Fruit fly (Drosophila melanogaster): ENCODE data around the gene CG14995.

DNA sequence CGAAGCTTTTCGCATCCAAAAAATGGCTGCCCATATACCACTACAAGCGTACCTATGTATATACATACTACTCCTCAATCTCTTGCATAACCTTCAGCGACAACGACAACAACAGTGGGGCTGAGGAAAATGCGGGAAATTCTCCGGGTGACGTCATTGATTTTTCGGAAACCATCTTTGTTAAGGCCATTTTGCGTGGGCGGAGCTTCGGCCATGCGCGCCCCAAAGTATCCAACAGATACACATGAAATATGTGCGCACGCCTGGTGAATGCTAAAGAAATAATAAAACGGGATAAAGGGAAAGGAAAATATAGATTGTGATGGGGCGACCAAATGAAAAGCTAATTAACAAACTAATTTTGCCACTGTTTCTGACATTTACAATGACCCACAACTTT lies 17.2 kb downstream of the CG14995 start:
- TF ChIP-seq CG14655 (GFP tag; optimal IDR thresholded peaks at IDR 0.05) = no peak
- no peak for TF ChIP-seq Pif1A (GFP tag; optimal IDR thresholded peaks at IDR 0.05)
- TF ChIP-seq CG4496 (GFP tag; IDR thresholded peaks at IDR 0.05) = no peak
- TF ChIP-seq Snoo (tag; optimal IDR thresholded peaks at IDR 0.05) = no peak
- TF ChIP-seq Pif1B (GFP tag; optimal IDR thresholded peaks at IDR 0.05) = no peak
- TF ChIP-seq EcR (GFP tag; optimal IDR thresholded peaks at IDR 0.05) = no peak
- no peak for TF ChIP-seq CG9948 (tag; optimal IDR thresholded peaks at IDR 0.05)
- TF ChIP-seq D1 (tag; optimal IDR thresholded peaks at IDR 0.05) = no peak
- TF ChIP-seq gl (tag; optimal IDR thresholded peaks at IDR 0.05) = no peak
- TF ChIP-seq CG32121 (GFP tag; IDR thresholded peaks at IDR 0.05) = no peak
- TF ChIP-seq Ets98B (GFP tag; IDR thresholded peaks at IDR 0.05) = no peak
